Worm (Caenorhabditis elegans) whole organism, late embryonic: ENCODE results near the gene tsfm-1.

Source experiments
- C38D4.7 ChIP-seq: fragments of 200-800 bp; sonication (Bioruptor generic); optimal IDR thresholded peaks from 2 replicates; lab custom pipeline; 2018; ENCODE audit warnings: mild to moderate bottlenecking, missing genetic modification characterization, moderate library complexity, missing compliant biosample characterization
- F13H6.1 ChIP-seq: sonication (generic microtip); optimal IDR thresholded peaks from 2 replicates; lab custom pipeline; 2016; ENCODE audit warnings: missing genetic modification characterization, missing compliant biosample characterization
- K02D7.2 ChIP-seq: sonication (generic microtip); optimal IDR thresholded peaks from 2 replicates; lab custom pipeline; 2017; ENCODE audit warnings: mild to moderate bottlenecking, missing genetic modification characterization, missing compliant biosample characterization
- K09A11.1 ChIP-seq: sonication (generic microtip); optimal IDR thresholded peaks from 2 replicates; lab custom pipeline; 2017; ENCODE audit warnings: antibody characterized with exemption, mild to moderate bottlenecking, missing genetic modification characterization, missing compliant biosample characterization; ENCODE audit not compliant: insufficient read depth
- T23F11.4 ChIP-seq: fragments of 200-800 bp; sonication (Bioruptor generic); optimal IDR thresholded peaks from 2 replicates; lab custom pipeline; 2018; ENCODE audit warnings: mild to moderate bottlenecking, missing genetic modification characterization, missing compliant biosample characterization
- ahr-1 ChIP-seq: sonication (generic microtip); optimal IDR thresholded peaks from 2 replicates; lab custom pipeline; 2016; ENCODE audit warnings: missing genetic modification characterization, missing compliant biosample characterization
- ama-1 ChIP-seq: fragments of 150-350 bp; optimal IDR thresholded peaks from 2 replicates; lab custom pipeline; 2014
- ceh-19 ChIP-seq: fragments of 200-800 bp; sonication (Bioruptor generic); optimal IDR thresholded peaks from 2 replicates; lab custom pipeline; 2018; ENCODE audit warnings: mild to moderate bottlenecking, missing genetic modification characterization, missing compliant biosample characterization
- ceh-2 ChIP-seq: sonication (generic microtip); optimal IDR thresholded peaks from 2 replicates; lab custom pipeline; 2016; ENCODE audit warnings: missing genotype, missing genetic modification characterization, missing compliant biosample characterization
- ceh-22 ChIP-seq: sonication (generic microtip); optimal IDR thresholded peaks from 2 replicates; lab custom pipeline; 2017; ENCODE audit warnings: missing biosample characterization, missing genetic modification characterization
- ceh-31 ChIP-seq: sonication (generic microtip); optimal IDR thresholded peaks from 2 replicates; lab custom pipeline; 2016; ENCODE audit warnings: missing genetic modification characterization, missing compliant biosample characterization
- ceh-34 ChIP-seq: sonication (generic microtip); optimal IDR thresholded peaks from 2 replicates; lab custom pipeline; 2016; ENCODE audit warnings: mild to moderate bottlenecking, missing genetic modification characterization, missing compliant biosample characterization
- ceh-45 ChIP-seq: fragments of 200-800 bp; sonication (Bioruptor generic); IDR thresholded peaks from 2 replicates; pipeline ENCODE4 v1.3.6; 2022; ENCODE audit warnings: missing genetic modification reagents, missing genetic modification characterization, missing compliant biosample characterization
- ceh-48 ChIP-seq: sonication (generic microtip); optimal IDR thresholded peaks from 2 replicates; lab custom pipeline; 2016; ENCODE audit warnings: missing genetic modification characterization, inconsistent platforms, missing compliant biosample characterization
- ceh-6 ChIP-seq: fragments of 200-800 bp; sonication (Bioruptor generic); optimal IDR thresholded peaks from 2 replicates; lab custom pipeline; 2018; ENCODE audit warnings: mild to moderate bottlenecking, missing genetic modification characterization, missing compliant biosample characterization
- che-1 ChIP-seq: sonication (generic microtip); optimal IDR thresholded peaks from 2 replicates; lab custom pipeline; 2016; ENCODE audit warnings: mild to moderate bottlenecking, missing genetic modification characterization, missing compliant biosample characterization
- elt-2 ChIP-seq: sonication (generic microtip); optimal IDR thresholded peaks from 2 replicates; lab custom pipeline; 2016; ENCODE audit warnings: missing genetic modification reagents, missing genetic modification characterization, missing compliant biosample characterization
- elt-4 ChIP-seq: sonication (generic microtip); optimal IDR thresholded peaks from 2 replicates; lab custom pipeline; 2016; ENCODE audit warnings: missing genetic modification characterization, missing compliant biosample characterization
- ets-4 ChIP-seq: sonication (generic microtip); optimal IDR thresholded peaks from 2 replicates; lab custom pipeline; 2016; ENCODE audit warnings: missing genetic modification characterization, missing compliant biosample characterization
- fax-1 ChIP-seq: sonication (generic microtip); optimal IDR thresholded peaks from 2 replicates; lab custom pipeline; 2016; ENCODE audit warnings: missing genotype, missing genetic modification characterization, missing compliant biosample characterization
- fkh-6 ChIP-seq: sonication (generic microtip); optimal IDR thresholded peaks from 2 replicates; lab custom pipeline; 2016; ENCODE audit warnings: missing genetic modification characterization, missing compliant biosample characterization
- hlh-13 ChIP-seq: fragments of 200-800 bp; sonication (Bioruptor generic); optimal IDR thresholded peaks from 2 replicates; lab custom pipeline; 2018; ENCODE audit warnings: mild to moderate bottlenecking, missing genetic modification characterization, missing compliant biosample characterization
- hlh-15 ChIP-seq: sonication (generic microtip); optimal IDR thresholded peaks from 2 replicates; lab custom pipeline; 2016; ENCODE audit warnings: missing genetic modification characterization, missing compliant biosample characterization
- hlh-6 ChIP-seq: sonication (generic microtip); optimal IDR thresholded peaks from 2 replicates; lab custom pipeline; 2016; ENCODE audit warnings: missing genotype, missing genetic modification characterization, missing compliant biosample characterization
- hlh-8 ChIP-seq: sonication (generic microtip); optimal IDR thresholded peaks from 2 replicates; lab custom pipeline; 2016; ENCODE audit warnings: missing genotype, missing genetic modification characterization, missing compliant biosample characterization
- lim-6 ChIP-seq: sonication (generic microtip); optimal IDR thresholded peaks from 2 replicates; lab custom pipeline; 2016; ENCODE audit warnings: missing genetic modification characterization, missing compliant biosample characterization
- lin-11 ChIP-seq: fragments of 200-800 bp; sonication (Bioruptor generic); optimal IDR thresholded peaks from 2 replicates; lab custom pipeline; 2018; ENCODE audit warnings: mild to moderate bottlenecking, missing genetic modification characterization, missing compliant biosample characterization
- madf-2 ChIP-seq: sonication (generic microtip); optimal IDR thresholded peaks from 2 replicates; lab custom pipeline; 2017; ENCODE audit warnings: missing genetic modification characterization, missing compliant biosample characterization
- mec-3 ChIP-seq: sonication (generic microtip); optimal IDR thresholded peaks from 2 replicates; lab custom pipeline; 2016; ENCODE audit warnings: borderline replicate concordance, missing genetic modification characterization, missing compliant biosample characterization
- nfya-1 ChIP-seq: sonication (generic microtip); optimal IDR thresholded peaks from 2 replicates; lab custom pipeline; 2017; ENCODE audit warnings: missing genetic modification characterization, mild to moderate bottlenecking, missing compliant biosample characterization, antibody characterized with exemption, moderate library complexity
- nhr-11 ChIP-seq: fragments of 150-350 bp; optimal IDR thresholded peaks from 2 replicates; lab custom pipeline; 2014; ENCODE audit warnings: missing biosample characterization, missing genetic modification characterization
- nhr-232 ChIP-seq: sonication (generic microtip); optimal IDR thresholded peaks from 2 replicates; lab custom pipeline; 2016; ENCODE audit warnings: missing genetic modification characterization, missing compliant biosample characterization
- npax-4 ChIP-seq: sonication (generic microtip); optimal IDR thresholded peaks from 2 replicates; lab custom pipeline; 2016; ENCODE audit warnings: missing genetic modification characterization, missing compliant biosample characterization
- pag-3 ChIP-seq: sonication (generic microtip); optimal IDR thresholded peaks from 2 replicates; lab custom pipeline; 2016; ENCODE audit warnings: missing compliant biosample characterization, missing genetic modification characterization, borderline replicate concordance
- pax-1 ChIP-seq: fragments of 150-350 bp; optimal IDR thresholded peaks from 2 replicates; lab custom pipeline; 2014; ENCODE audit warnings: missing biosample characterization, missing genetic modification characterization
- pha-4 ChIP-seq: fragments of 150-350 bp; optimal IDR thresholded peaks from 2 replicates; lab custom pipeline; 2018; ENCODE audit warnings: missing biosample characterization, missing genetic modification reagents, missing genetic modification characterization
- pros-1 ChIP-seq: fragments of 150-350 bp; optimal IDR thresholded peaks from 2 replicates; lab custom pipeline; 2014; ENCODE audit warnings: missing biosample characterization, missing genetic modification reagents, missing genetic modification characterization
- rnt-1 ChIP-seq: sonication (generic microtip); optimal IDR thresholded peaks from 2 replicates; lab custom pipeline; 2016; ENCODE audit warnings: missing genetic modification characterization, missing compliant biosample characterization
- sdc-2 ChIP-seq: sonication (generic microtip); optimal IDR thresholded peaks from 2 replicates; lab custom pipeline; 2016; ENCODE audit warnings: missing genotype, missing genetic modification characterization, missing compliant biosample characterization
- sox-4 ChIP-seq: sonication (generic microtip); optimal IDR thresholded peaks from 2 replicates; lab custom pipeline; 2017; ENCODE audit warnings: mild to moderate bottlenecking, missing genetic modification characterization, inconsistent platforms, missing compliant biosample characterization
- syd-9 ChIP-seq: sonication (generic microtip); optimal IDR thresholded peaks from 2 replicates; lab custom pipeline; 2016; ENCODE audit warnings: mild to moderate bottlenecking, missing genetic modification characterization, moderate library complexity, missing compliant biosample characterization
- tbx-2 ChIP-seq: sonication (generic microtip); optimal IDR thresholded peaks from 2 replicates; lab custom pipeline; 2016; ENCODE audit warnings: missing genetic modification characterization, missing compliant biosample characterization
- tbx-7 ChIP-seq: sonication (generic microtip); optimal IDR thresholded peaks from 2 replicates; lab custom pipeline; 2016; ENCODE audit warnings: missing genotype, missing genetic modification characterization, missing compliant biosample characterization
- ttx-3 ChIP-seq: sonication (generic microtip); optimal IDR thresholded peaks from 2 replicates; lab custom pipeline; 2016; ENCODE audit warnings: missing genetic modification reagents, missing genetic modification characterization, missing compliant biosample characterization
- unc-42 ChIP-seq: sonication (generic microtip); optimal IDR thresholded peaks from 2 replicates; lab custom pipeline; 2016; ENCODE audit warnings: missing genotype, missing genetic modification characterization, missing compliant biosample characterization
- unc-55 ChIP-seq: sonication (generic microtip); optimal IDR thresholded peaks from 2 replicates; lab custom pipeline; 2017; ENCODE audit warnings: missing biosample characterization, missing genetic modification reagents, missing genetic modification characterization
- zip-5 ChIP-seq: sonication (generic microtip); optimal IDR thresholded peaks from 2 replicates; lab custom pipeline; 2016; ENCODE audit warnings: missing genetic modification characterization, missing compliant biosample characterization
- ztf-16 ChIP-seq: sonication (generic microtip); optimal IDR thresholded peaks from 2 replicates; lab custom pipeline; 2017; ENCODE audit warnings: missing genetic modification characterization, missing compliant biosample characterization

The tsfm-1 gene

ce11 chrV:12291587-12291986, 20.2 kb upstream of the tsfm-1 start, which contains the start of the genes srpa-68 and srh-16 (continued):
- no peak for TF ChIP-seq F13H6.1 (tag; lab: Kevin White, UChicago)
- peak; percentile 62 for TF ChIP-seq ceh-48
- TF ChIP-seq syd-9 = peak; percentile 38
- peak; percentile 52 for TF ChIP-seq K09A11.1
- TF ChIP-seq ets-4 (tag; lab: Kevin White, UChicago) = no peak
- TF ChIP-seq nhr-11 = no peak
- TF ChIP-seq hlh-15 (tag; lab: Kevin White, UChicago) = peak; percentile 64
- peak; percentile 58 for TF ChIP-seq ceh-34 (tag; lab: Kevin White, UChicago)
- peak; percentile 49 for TF ChIP-seq C38D4.7 (GFP tag; lab: Kevin White, UChicago)
- TF ChIP-seq pha-4 (tag; lab: Kevin White, UChicago) = no peak
- no peak for TF ChIP-seq hlh-8 (tag; lab: Kevin White, UChicago)
- TF ChIP-seq nfya-1 (tag; lab: Kevin White, UChicago) = peak; percentile 76
- TF ChIP-seq hlh-6 (tag; lab: Kevin White, UChicago) = no peak
- TF ChIP-seq zip-5 (tag; lab: Kevin White, UChicago) = peak; percentile 14
- peak; percentile 79 for TF ChIP-seq elt-2 (tag; lab: Kevin White, UChicago)
- TF ChIP-seq hlh-13 (GFP tag; lab: Kevin White, UChicago) = peak; percentile 33
- no peak for TF ChIP-seq pros-1 (tag; lab: Kevin White, UChicago)
- TF ChIP-seq ceh-6 = no peak
- TF ChIP-seq elt-4 (tag; lab: Kevin White, UChicago) = no peak
- TF ChIP-seq che-1 = peak; percentile 53
- no peak for TF ChIP-seq pax-1 (tag; lab: Kevin White, UChicago)
- peak; percentile 54 for TF ChIP-seq ceh-2 (tag; lab: Kevin White, UChicago)
- peak; percentile 43 for TF ChIP-seq lin-11 (tag; lab: Kevin White, UChicago)
- TF ChIP-seq ceh-19 (GFP tag; lab: Kevin White, UChicago) = no peak
- TF ChIP-seq madf-2 (tag; lab: Kevin White, UChicago) = peak; percentile 38
- no peak for TF ChIP-seq fax-1 (tag; lab: Kevin White, UChicago)
- peak; percentile 15 for TF ChIP-seq unc-55 (GFP tag; lab: Kevin White, UChicago)
- TF ChIP-seq ahr-1 (tag; lab: Kevin White, UChicago) = peak; percentile 15
- TF ChIP-seq nhr-232 (tag; lab: Kevin White, UChicago) = no peak
- TF ChIP-seq ztf-16 (tag; lab: Kevin White, UChicago) = peak; percentile 28
- TF ChIP-seq lim-6 (tag; lab: Kevin White, UChicago) = no peak
- TF ChIP-seq npax-4 (tag; lab: Kevin White, UChicago) = peak; percentile 33
- TF ChIP-seq ceh-45 (GFP tag; lab: Robert Waterston, UW) = peak; percentile 59; the same call in 1 of the 2 replicates
- TF ChIP-seq ceh-31 = peak; percentile 42
- TF ChIP-seq mec-3 (tag; lab: Kevin White, UChicago) = no peak
- no peak for TF ChIP-seq pag-3 (tag; lab: Kevin White, UChicago)
- no peak for TF ChIP-seq sdc-2 (tag; lab: Kevin White, UChicago)
- TF ChIP-seq ama-1 (lab: Kevin White, UChicago) = no peak
- peak; percentile 79 for TF ChIP-seq rnt-1 (tag; lab: Kevin White, UChicago)
- TF ChIP-seq, all 69 proteins: peak for 38

ce11 chrV:12288577-12288976, 17.2 kb upstream of the tsfm-1 start, which contains the start of gene rskd-1:
rskd-1 (minus strand) TSS chrV:12288615.
- TF ChIP-seq K02D7.2 (tag; lab: Kevin White, UChicago) (no peak), unc-55 (GFP tag; lab: Kevin White, UChicago) (peak; percentile 51)

- TF ChIP-seq fkh-6 (tag; lab: Kevin White, UChicago) (no peak), unc-42 (tag; lab: Kevin White, UChicago) (no peak), tbx-2 (tag; lab: Kevin White, UChicago) (no peak), ahr-1 (tag; lab: Kevin White, UChicago) (no peak), ttx-3 (tag; lab: Kevin White, UChicago) (no peak), T23F11.4 (GFP tag; lab: Kevin White, UChicago) (no peak), sox-4 (tag; lab: Kevin White, UChicago) (no peak), ceh-22 (no peak), tbx-7 (tag; lab: Kevin White, UChicago) (no peak)
Measured at ce11 chrV:12287667-12288066, 16.3 kb upstream of the tsfm-1 start.
